Fruit fly (Drosophila melanogaster): ENCODE measurements around the gene Qtzl.

DNA sequence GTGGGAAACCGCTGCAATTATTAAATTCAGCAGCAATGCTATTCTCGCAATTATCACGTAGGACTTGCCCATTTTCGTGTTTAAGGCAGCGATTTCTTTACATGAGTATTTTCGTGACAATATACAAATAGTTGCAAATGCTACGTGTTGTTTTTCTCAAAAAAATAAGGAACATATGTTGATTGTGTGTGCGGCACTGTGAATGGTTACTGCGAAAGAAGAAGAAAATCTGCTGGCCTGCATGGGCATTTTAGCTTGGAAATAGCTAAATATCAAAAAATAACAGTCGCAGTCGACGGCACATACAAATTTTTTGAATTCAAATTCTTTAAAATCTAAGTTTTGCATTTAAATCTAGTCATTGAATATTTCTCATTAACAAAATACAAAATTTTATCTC is 45.0 kb downstream of the Qtzl start, which contains the start of gene CG6766:
- TF ChIP-seq OdsH (GFP tag; optimal IDR thresholded peaks at IDR 0.05): no peak
- no peak for TF ChIP-seq fd59A (GFP tag; optimal IDR thresholded peaks at IDR 0.05)
- no peak for TF ChIP-seq Sox14 (GFP tag; optimal IDR thresholded peaks at IDR 0.05)
- no peak for TF ChIP-seq Lpt (GFP tag; optimal IDR thresholded peaks at IDR 0.05)
- TF ChIP-seq topi (GFP tag; optimal IDR thresholded peaks at IDR 0.05): no peak
